Fruit fly (Drosophila melanogaster) whole organism, prepupa: ENCODE measurements around the gene Acsf2.
A peak's percentile ranks its signal among the peaks of the same experiment; 100 is the strongest.

Experiments
- Blimp-1 ChIP-seq: fragments of 200-800 bp; sonication (Bioruptor generic); optimal IDR thresholded peaks from 3 replicates; lab custom pipeline; 2017; ENCODE audit warnings: missing biosample characterization, missing genetic modification characterization, mild to moderate bottlenecking, moderate library complexity, missing genetic modification reagents
- CG10631 ChIP-seq: fragments of 200-800 bp; sonication (Bioruptor generic); optimal IDR thresholded peaks from 2 replicates; lab custom pipeline; 2016; ENCODE audit warnings: missing biosample characterization, missing genetic modification characterization
- CG10669 ChIP-seq: fragments of 200-800 bp; sonication (Bioruptor generic); optimal IDR thresholded peaks from 3 replicates; lab custom pipeline; 2018; ENCODE audit warnings: missing biosample characterization, mild to moderate bottlenecking, missing genetic modification characterization, moderate library complexity
- CG11294 ChIP-seq: fragments of 200-800 bp; sonication (Bioruptor generic); IDR thresholded peaks from 2 replicates; pipeline ENCODE4 v1.3.6; 2022; ENCODE audit warnings: missing biosample characterization, missing genetic modification characterization
- CG1621 ChIP-seq: fragments of 200-800 bp; sonication (Bioruptor generic); optimal IDR thresholded peaks from 3 replicates; lab custom pipeline; 2018; ENCODE audit warnings: missing biosample characterization, mild to moderate bottlenecking, missing genetic modification characterization
- CG3032 ChIP-seq: fragments of 200-800 bp; optimal IDR thresholded peaks from 2 replicates; lab custom pipeline; 2019; ENCODE audit warnings: missing biosample characterization, mild to moderate bottlenecking, missing genetic modification characterization, moderate library complexity
- CG31627 ChIP-seq: fragments of 200-800 bp; sonication (Bioruptor generic); optimal IDR thresholded peaks from 3 replicates; lab custom pipeline; 2016; ENCODE audit warnings: missing biosample characterization, missing genetic modification characterization
- CG32006 ChIP-seq: fragments of 200-800 bp; sonication (Bioruptor generic); optimal IDR thresholded peaks from 3 replicates; lab custom pipeline; 2017; ENCODE audit warnings: missing biosample characterization, mild to moderate bottlenecking, missing genetic modification characterization
- CG34406 ChIP-seq: fragments of 200-800 bp; sonication (Bioruptor generic); optimal IDR thresholded peaks from 3 replicates; lab custom pipeline; 2016; ENCODE audit warnings: missing biosample characterization, missing genetic modification characterization
- CG3919 ChIP-seq: fragments of 200-800 bp; sonication (Bioruptor generic); optimal IDR thresholded peaks from 3 replicates; lab custom pipeline; 2016; ENCODE audit warnings: missing biosample characterization, missing genetic modification characterization
- CG4318 ChIP-seq: fragments of 200-800 bp; sonication (Bioruptor generic); optimal IDR thresholded peaks from 3 replicates; lab custom pipeline; 2017; ENCODE audit warnings: missing biosample characterization, mild to moderate bottlenecking, missing genetic modification characterization
- CG6163 ChIP-seq: fragments of 200-800 bp; sonication (Bioruptor generic); IDR thresholded peaks from 3 replicates; pipeline ENCODE4 v1.3.6; 2022; ENCODE audit warnings: missing biosample characterization, missing genetic modification characterization
- CG6276 ChIP-seq: fragments of 200-800 bp; sonication (Bioruptor generic); optimal IDR thresholded peaks from 2 replicates; lab custom pipeline; 2017; ENCODE audit warnings: missing biosample characterization, mild to moderate bottlenecking, missing genetic modification characterization
- CG6808 ChIP-seq: fragments of 200-800 bp; sonication (Bioruptor generic); optimal IDR thresholded peaks from 3 replicates; lab custom pipeline; 2017; ENCODE audit warnings: missing biosample characterization, missing genetic modification characterization, mild to moderate bottlenecking, moderate library complexity, missing genetic modification reagents
- CG6854 ChIP-seq: fragments of 200-800 bp; sonication (Bioruptor generic); optimal IDR thresholded peaks from 2 replicates; lab custom pipeline; 2017; ENCODE audit warnings: missing biosample characterization, mild to moderate bottlenecking, missing genetic modification characterization
- CG7368 ChIP-seq: fragments of 200-800 bp; sonication (Bioruptor generic); optimal IDR thresholded peaks from 3 replicates; lab custom pipeline; 2016; ENCODE audit warnings: missing biosample characterization, missing genetic modification characterization
- CG8119 ChIP-seq: fragments of 200-800 bp; sonication (Bioruptor generic); IDR thresholded peaks from 3 replicates; pipeline ENCODE4 v1.3.6; 2022; ENCODE audit warnings: missing biosample characterization, missing genetic modification characterization
- CG8632 ChIP-seq: fragments of 200-800 bp; sonication (Bioruptor generic); optimal IDR thresholded peaks from 3 replicates; lab custom pipeline; 2016; ENCODE audit warnings: missing biosample characterization, missing genetic modification characterization
- CG9139 ChIP-seq: fragments of 200-800 bp; sonication (Bioruptor generic); optimal IDR thresholded peaks from 3 replicates; lab custom pipeline; 2017; ENCODE audit warnings: missing biosample characterization, mild to moderate bottlenecking, missing genetic modification characterization
- Eip75B ChIP-seq: fragments of 200-800 bp; sonication (Bioruptor generic); optimal IDR thresholded peaks from 3 replicates; lab custom pipeline; 2016; ENCODE audit warnings: missing biosample characterization, missing genetic modification characterization
- Eip93F ChIP-seq: fragments of 200-800 bp; sonication (Bioruptor generic); optimal IDR thresholded peaks from 2 replicates; lab custom pipeline; 2016; ENCODE audit warnings: missing biosample characterization, mild to moderate bottlenecking, missing genetic modification characterization
- Gug ChIP-seq: fragments of 200-800 bp; sonication (Bioruptor generic); IDR thresholded peaks from 2 replicates; pipeline ENCODE4 v1.3.6; 2022; ENCODE audit warnings: missing biosample characterization, missing genetic modification characterization
- Hr38 ChIP-seq: sonication (Bioruptor generic); optimal IDR thresholded peaks from 2 replicates; lab custom pipeline; 2016; ENCODE audit warnings: missing biosample characterization, missing genetic modification characterization
- Hr39 ChIP-seq: fragments of 200-800 bp; sonication (Bioruptor generic); optimal IDR thresholded peaks from 2 replicates; lab custom pipeline; 2016; ENCODE audit warnings: missing biosample characterization, missing genetic modification characterization
- Met ChIP-seq: fragments of 200-800 bp; sonication (Bioruptor generic); optimal IDR thresholded peaks from 3 replicates; lab custom pipeline; 2016; ENCODE audit warnings: missing biosample characterization, missing genetic modification characterization
- OdsH ChIP-seq: fragments of 200-800 bp; sonication (Bioruptor generic); optimal IDR thresholded peaks from 3 replicates; lab custom pipeline; 2016; ENCODE audit warnings: missing biosample characterization, missing genetic modification characterization
- Smox ChIP-seq: fragments of 200-800 bp; sonication (Bioruptor generic); optimal IDR thresholded peaks from 3 replicates; lab custom pipeline; 2016; ENCODE audit warnings: missing biosample characterization, missing genetic modification characterization
- Sox102F ChIP-seq: fragments of 200-800 bp; sonication (Bioruptor generic); optimal IDR thresholded peaks from 2 replicates; lab custom pipeline; 2016; ENCODE audit warnings: missing biosample characterization, mild to moderate bottlenecking, missing genetic modification characterization
- Sox14 ChIP-seq: fragments of 200-800 bp; sonication (Bioruptor generic); optimal IDR thresholded peaks from 3 replicates; lab custom pipeline; 2016; ENCODE audit warnings: missing biosample characterization, missing genetic modification characterization
- Sox15 ChIP-seq: fragments of 200-800 bp; sonication (Bioruptor generic); optimal IDR thresholded peaks from 3 replicates; lab custom pipeline; 2016; ENCODE audit warnings: missing biosample characterization, missing genetic modification characterization
- achi ChIP-seq: fragments of 200-800 bp; sonication (Bioruptor generic); optimal IDR thresholded peaks from 3 replicates; lab custom pipeline; 2016; ENCODE audit warnings: missing biosample characterization, missing genetic modification characterization
- dsx ChIP-seq: fragments of 200-800 bp; optimal IDR thresholded peaks from 3 replicates; lab custom pipeline; 2019; ENCODE audit warnings: missing biosample characterization, mild to moderate bottlenecking, missing genetic modification characterization, moderate library complexity; ENCODE audit not compliant: poor library complexity, severe bottlenecking
- fd85E ChIP-seq: fragments of 200-800 bp; sonication (Bioruptor generic); optimal IDR thresholded peaks from 3 replicates; lab custom pipeline; 2016; ENCODE audit warnings: missing biosample characterization, missing genetic modification characterization
- fkh ChIP-seq: fragments of 200-800 bp; sonication (Bioruptor generic); optimal IDR thresholded peaks from 3 replicates; lab custom pipeline; 2017; ENCODE audit warnings: missing biosample characterization, mild to moderate bottlenecking, missing genetic modification characterization, moderate library complexity
- lz ChIP-seq: fragments of 200-800 bp; sonication (Bioruptor generic); optimal IDR thresholded peaks from 3 replicates; lab custom pipeline; 2016; ENCODE audit warnings: missing biosample characterization, missing genetic modification characterization
- net ChIP-seq: fragments of 200-800 bp; sonication (Bioruptor generic); optimal IDR thresholded peaks from 3 replicates; lab custom pipeline; 2016; ENCODE audit warnings: missing biosample characterization, missing genetic modification characterization
- pdm3 ChIP-seq: fragments of 200-800 bp; sonication (Bioruptor generic); optimal IDR thresholded peaks from 3 replicates; lab custom pipeline; 2016; ENCODE audit warnings: missing biosample characterization, missing genetic modification characterization
- salr ChIP-seq, 2 experiments: fragments of 200-800 bp; sonication (Bioruptor generic); optimal IDR thresholded peaks; 3 replicates each; lab custom pipeline; 2016 to 2018; ENCODE audit warnings: missing biosample characterization in 2 of 2, missing genetic modification characterization in 2 of 2, mild to moderate bottlenecking in 1 of 2
- spab ChIP-seq: fragments of 200-800 bp; sonication (Bioruptor generic); optimal IDR thresholded peaks from 2 replicates; lab custom pipeline; 2017; ENCODE audit warnings: missing biosample characterization, mild to moderate bottlenecking, missing genetic modification characterization, missing genetic modification reagents
- svp ChIP-seq: fragments of 200-800 bp; sonication (Bioruptor generic); peaks from one replicate; lab custom pipeline; 2016; ENCODE audit warnings: missing biosample characterization, missing genetic modification characterization
- topi ChIP-seq: fragments of 200-800 bp; sonication (Bioruptor generic); optimal IDR thresholded peaks from 3 replicates; lab custom pipeline; 2016; ENCODE audit warnings: missing biosample characterization, missing genetic modification characterization

The Acsf2 gene

DNA sequence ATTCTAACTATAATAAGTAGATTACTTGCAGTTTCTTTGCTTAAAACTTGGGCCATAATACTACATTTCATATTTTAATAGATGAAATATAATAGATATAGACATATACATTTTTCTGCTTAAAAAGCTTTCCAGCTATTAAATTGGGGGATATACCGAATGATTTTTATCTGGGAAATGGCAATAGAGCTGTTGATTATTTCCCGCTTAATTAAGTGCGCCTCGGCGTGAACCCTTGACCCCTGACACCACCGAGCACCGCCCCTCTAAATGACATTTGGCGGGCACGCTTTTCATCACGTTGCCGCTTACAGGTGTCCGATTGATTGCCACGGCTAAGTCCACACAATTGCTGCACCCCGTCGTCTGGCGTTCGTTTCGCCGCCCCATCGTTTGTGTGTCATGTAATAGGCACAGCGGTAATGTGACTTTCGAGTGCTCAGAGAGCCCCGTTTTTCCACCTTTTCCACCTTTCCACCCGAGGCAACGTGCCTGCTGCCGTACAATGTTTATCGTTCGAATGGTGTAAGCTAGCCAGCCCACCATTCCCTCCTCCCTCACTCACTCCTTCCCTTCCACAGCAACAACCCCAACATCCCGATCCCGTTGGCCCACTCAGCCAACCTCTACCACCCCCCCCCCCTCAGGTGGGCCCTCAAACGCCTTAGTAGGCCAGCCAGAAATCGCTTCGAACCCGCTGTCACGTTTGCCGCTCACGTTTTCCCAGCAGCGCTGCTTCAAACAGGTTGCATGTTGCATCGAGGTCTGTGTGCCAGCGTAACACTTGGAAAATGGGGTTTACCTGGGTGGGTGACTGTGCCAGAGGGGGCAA lies 41.0 kb downstream of the Acsf2 start (continued):
- TF ChIP-seq fkh (GFP tag; lab: Kevin White, UChicago) (no peak), net (GFP tag; lab: Kevin White, UChicago) (no peak), topi (GFP tag; lab: Kevin White, UChicago) (no peak), lz (GFP tag; lab: Kevin White, UChicago) (no peak), CG7368 (GFP tag; lab: Kevin White, UChicago) (no peak), OdsH (no peak), CG34406 (GFP tag; lab: Kevin White, UChicago) (no peak), CG10631 (GFP tag; lab: Kevin White, UChicago) (no peak), CG8119 (GFP tag; lab: Robert Waterston, UW) (no peak; the same call in 2 of the 3 replicates)
- TF ChIP-seq, all 60 proteins: peak for 11

DNA sequence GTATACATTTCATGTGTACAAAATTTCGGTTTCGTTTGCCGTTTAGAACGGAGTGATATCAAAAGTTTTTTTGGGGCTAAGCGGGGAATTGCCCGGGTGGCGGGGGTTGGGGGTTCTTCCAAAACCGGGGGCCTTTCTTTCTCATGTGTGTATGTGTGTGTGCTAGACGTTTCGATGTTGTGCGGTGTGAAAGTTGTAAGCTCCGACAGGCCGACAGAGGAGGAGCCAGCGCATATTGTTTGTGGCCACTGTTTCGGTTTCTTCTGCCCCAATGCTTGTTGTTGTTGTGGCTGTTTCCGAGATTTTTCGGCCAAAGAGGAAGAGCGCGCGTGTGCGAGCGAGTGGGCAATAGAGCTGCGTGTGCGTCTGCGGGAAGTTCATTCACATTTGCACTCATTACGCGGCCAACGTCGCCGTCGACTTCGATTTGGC lies 41.8 kb downstream of the Acsf2 start:
- TF ChIP-seq svp (GFP tag; lab: Kevin White, UChicago) (peak; percentile 52), dsx (GFP tag; lab: Kevin White, UChicago) (no peak), Met (GFP tag; lab: Kevin White, UChicago) (peak; percentile 52), Blimp-1 (GFP tag; lab: Kevin White, UChicago) (peak; percentile 77), Sox15 (GFP tag; lab: Kevin White, UChicago) (no peak)

DNA sequence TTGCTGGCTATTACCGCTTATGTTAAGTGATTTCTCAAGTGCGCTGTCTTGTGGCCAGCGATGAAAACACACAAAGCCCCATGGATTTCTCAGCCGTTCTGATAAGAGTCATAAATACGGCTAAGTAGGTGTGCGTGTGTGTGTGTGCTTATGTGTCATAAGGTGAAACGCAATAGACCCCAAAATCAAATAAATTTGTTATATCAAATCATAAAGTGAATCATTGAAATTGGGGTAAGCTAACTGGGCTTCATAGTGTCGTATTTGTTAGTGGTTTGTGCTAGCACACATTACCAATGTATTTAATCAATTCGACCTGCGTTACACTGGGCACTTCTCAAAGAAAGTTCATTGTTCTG lies 42.4 kb downstream of the Acsf2 start:
- TF ChIP-seq OdsH (no peak), CG4318 (no peak)

DNA sequence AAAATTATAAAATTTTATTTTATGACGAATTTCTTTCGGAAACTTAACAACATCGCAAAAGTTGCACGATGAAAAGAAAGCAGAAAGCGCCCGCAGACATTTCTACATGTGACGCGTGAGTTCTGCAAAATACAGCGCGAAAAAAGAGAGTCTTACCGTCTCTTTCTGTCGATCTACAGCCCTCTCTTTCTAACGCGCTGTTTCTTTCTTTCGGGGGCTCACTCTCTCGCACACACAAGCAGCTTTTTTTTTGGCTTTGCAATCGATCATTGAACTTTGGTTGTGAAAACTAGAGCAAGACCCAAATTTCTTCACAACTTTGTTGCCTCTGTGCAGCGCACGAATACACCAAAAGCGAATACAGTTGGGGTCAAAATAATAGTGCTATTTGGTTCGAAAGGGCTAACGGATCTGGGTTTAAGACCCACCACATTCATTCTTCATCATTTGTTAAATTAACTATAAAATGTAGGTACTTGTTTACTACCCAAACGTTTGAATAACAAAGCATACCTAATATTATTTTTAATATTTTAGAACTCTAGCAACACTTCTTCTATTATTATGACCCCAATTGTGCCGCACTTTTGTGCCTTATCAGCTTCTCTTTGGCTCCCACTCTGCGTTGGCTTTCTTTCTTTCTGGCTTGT lies 42.9 kb downstream of the Acsf2 start:
- TF ChIP-seq fkh (GFP tag; lab: Kevin White, UChicago) (peak; percentile 13), Smox (GFP tag; lab: Kevin White, UChicago) (peak; percentile 80), CG3919 (GFP tag; lab: Kevin White, UChicago) (peak; percentile 70), CG9139 (GFP tag; lab: Kevin White, UChicago) (no peak), CG6163 (GFP tag; lab: Robert Waterston, UW) (peak; percentile 40; the same call in 1 of the 3 replicates), CG10631 (GFP tag; lab: Kevin White, UChicago) (peak; percentile 40), topi (GFP tag; lab: Kevin White, UChicago) (peak; percentile 76), net (GFP tag; lab: Kevin White, UChicago) (peak; percentile 50), salr (GFP tag; optimal IDR thresholded peaks at IDR 0.05; lab: Kevin White, UChicago) (peak in 1 of 2 experiments; percentile 46), Sox14 (GFP tag; lab: Kevin White, UChicago) (peak; percentile 77), CG3032 (tag; lab: Kevin White, UChicago) (peak; percentile 6), CG6276 (GFP tag; lab: Kevin White, UChicago) (peak; percentile 34), Eip93F (GFP tag; lab: Kevin White, UChicago) (peak; percentile 75), spab (GFP tag; lab: Kevin White, UChicago) (no peak), pdm3 (GFP tag; lab: Kevin White, UChicago) (peak; percentile 80), CG32006 (peak; percentile 76), fd85E (GFP tag; lab: Kevin White, UChicago) (peak; percentile 21), Gug (GFP tag; lab: Robert Waterston, UW) (peak; percentile 29; the same call in 1 of the 2 replicates), dsx (GFP tag; lab: Kevin White, UChicago) (peak; percentile 41), Hr38 (no peak), CG1621 (no peak), achi (peak; percentile 70), CG8632 (GFP tag; lab: Kevin White, UChicago) (peak; percentile 74), CG6808 (GFP tag; lab: Kevin White, UChicago) (no peak), CG6854 (GFP tag; lab: Kevin White, UChicago) (peak; percentile 74), CG31627 (peak; percentile 73), Sox102F (GFP tag; lab: Kevin White, UChicago) (peak; percentile 79), Sox15 (GFP tag; lab: Kevin White, UChicago) (peak; percentile 49), CG11294 (GFP tag; lab: Robert Waterston, UW) (no peak), CG34406 (GFP tag; lab: Kevin White, UChicago) (peak; percentile 76), CG7368 (GFP tag; lab: Kevin White, UChicago) (peak; percentile 38), CG10669 (GFP tag; lab: Kevin White, UChicago) (no peak), Met (GFP tag; lab: Kevin White, UChicago) (peak; percentile 86), Eip75B (GFP tag; lab: Kevin White, UChicago) (peak; percentile 56), Hr39 (peak; percentile 71)
